Worm (Caenorhabditis elegans): Measurements from ENCODE around the gene ZK829.7.
A peak's percentile ranks its signal among the peaks of the same experiment; 100 is the strongest.

The ZK829.7 gene

ce11 chrIV:12010377-12010776, 49.0 kb upstream of the ZK829.7 start:
- TF ChIP-seq nhr-237 (tag; optimal IDR thresholded peaks at IDR 0.05) (no peak), nfya-1 (tag; optimal IDR thresholded peaks at IDR 0.05; ENCODE audit: insufficient read depth) (peak; percentile 23)

- TF ChIP-seq nfya-1 (tag; optimal IDR thresholded peaks at IDR 0.05; ENCODE audit: insufficient read depth) = no peak
- no peak for TF ChIP-seq nhr-12 (tag; optimal IDR thresholded peaks at IDR 0.05)
These were observed 47.8 kb upstream of the ZK829.7 start for ce11 chrIV:12009046-12009674.

ce11 chrIV:12005090-12005770, 43.9 kb upstream of the ZK829.7 start:
- no peak for TF ChIP-seq lsy-12 (tag; optimal IDR thresholded peaks at IDR 0.05)
- TF ChIP-seq nhr-237 (tag; optimal IDR thresholded peaks at IDR 0.05) = no peak
- TF ChIP-seq egl-27 (tag; optimal IDR thresholded peaks at IDR 0.05) = no peak
- no peak for TF ChIP-seq fkh-2 (tag; optimal IDR thresholded peaks at IDR 0.05)
- TF ChIP-seq eor-1 (tag; optimal IDR thresholded peaks at IDR 0.05) = no peak
- no peak for TF ChIP-seq R02D3.7 (tag; optimal IDR thresholded peaks at IDR 0.05)
- no peak for TF ChIP-seq nhr-28 (tag; optimal IDR thresholded peaks at IDR 0.05)
- no peak for TF ChIP-seq ceh-28 (tag; optimal IDR thresholded peaks at IDR 0.05)
- no peak for TF ChIP-seq nhr-12 (tag; optimal IDR thresholded peaks at IDR 0.05)
- TF ChIP-seq nhr-11 (tag; optimal IDR thresholded peaks at IDR 0.05) = no peak
- TF ChIP-seq elt-2 (tag; optimal IDR thresholded peaks at IDR 0.05) = no peak
- TF ChIP-seq jun-1 (tag; optimal IDR thresholded peaks at IDR 0.05) = no peak

- no peak for TF ChIP-seq lin-15B (tag; optimal IDR thresholded peaks at IDR 0.05)
- TF ChIP-seq nhr-43 (tag; optimal IDR thresholded peaks at IDR 0.05; ENCODE audit: poor library complexity, severe bottlenecking) = no peak
- TF ChIP-seq elt-2 (tag; optimal IDR thresholded peaks at IDR 0.05) = no peak
- TF ChIP-seq nhr-23 (tag; optimal IDR thresholded peaks at IDR 0.05) = no peak
- no peak for TF ChIP-seq zag-1 (tag; optimal IDR thresholded peaks at IDR 0.05)
- no peak for TF ChIP-seq ZK546.5 (tag; optimal IDR thresholded peaks at IDR 0.05)
- TF ChIP-seq hmg-11 (tag; optimal IDR thresholded peaks at IDR 0.05) = no peak
- TF ChIP-seq egl-27 (tag; optimal IDR thresholded peaks at IDR 0.05) = no peak
- no peak for TF ChIP-seq lin-39 (tag; optimal IDR thresholded peaks at IDR 0.05)
- TF ChIP-seq mml-1 (tag; optimal IDR thresholded peaks at IDR 0.05) = no peak
- TF ChIP-seq ama-1 (optimal IDR thresholded peaks at IDR 0.05) = no peak
- no peak for TF ChIP-seq ztf-11 (tag; optimal IDR thresholded peaks at IDR 0.05)
- no peak for TF ChIP-seq fkh-10 (GFP tag; optimal IDR thresholded peaks at IDR 0.05)
- no peak for TF ChIP-seq egl-5 (tag; optimal IDR thresholded peaks at IDR 0.05)
- no peak for TF ChIP-seq elt-1 (tag; optimal IDR thresholded peaks at IDR 0.05)
- TF ChIP-seq nhr-76 (tag; optimal IDR thresholded peaks at IDR 0.05) = no peak
- no peak for TF ChIP-seq ztf-4 (tag; optimal IDR thresholded peaks at IDR 0.05)
- no peak for TF ChIP-seq nhr-28 (tag; optimal IDR thresholded peaks at IDR 0.05)
These were observed 25.1 kb upstream of the ZK829.7 start for ce11 chrIV:11986407-11986806.

ce11 chrIV:11970171-11970570, 8.8 kb upstream of the ZK829.7 start, which contains the start of gene ZK829.9:
Gene ZK829.9 (plus strand): TSS chrIV:11970534.
- no peak for TF ChIP-seq pha-4 (tag; optimal IDR thresholded peaks at IDR 0.05)
- no peak for TF ChIP-seq unc-62 (GFP tag; optimal IDR thresholded peaks at IDR 0.05)
- TF ChIP-seq ceh-82 (tag; optimal IDR thresholded peaks at IDR 0.05) = no peak
- TF ChIP-seq sea-2 (GFP tag; optimal IDR thresholded peaks at IDR 0.05) = no peak

ce11 chrIV:11965327-11965726, 4.0 kb upstream of the ZK829.7 start, which contains the start of gene srj-1:
Gene srj-1 (minus strand): TSS chrIV:11965427.
- TF ChIP-seq nhr-11 (tag; optimal IDR thresholded peaks at IDR 0.05) (peak; percentile 49), nhr-23 (tag; optimal IDR thresholded peaks at IDR 0.05) (no peak)

Measured in whole organism, L3 larva.